Fruit fly (Drosophila melanogaster) whole organism, embryonic: ENCODE measurements around the gene Pisd.

Experiments used
- ATbp ChIP-seq: fragments of 200-800 bp; sonication (Bioruptor generic); optimal IDR thresholded peaks from 2 replicates; lab custom pipeline; 2017; ENCODE audit warnings: missing biosample characterization, mild to moderate bottlenecking, missing genetic modification characterization, missing genetic modification reagents
- Atf6 ChIP-seq: fragments of 200-800 bp; sonication (Bioruptor generic); IDR thresholded peaks from 2 replicates; pipeline ENCODE4 v1.3.6; 2022; ENCODE audit warnings: missing biosample characterization, missing genetic modification characterization
- B-H2 ChIP-seq: fragments of 200-800 bp; sonication (Bioruptor generic); optimal IDR thresholded peaks from 2 replicates; lab custom pipeline; 2018; ENCODE audit warnings: missing biosample characterization, mild to moderate bottlenecking, missing genetic modification characterization
- CG10366 ChIP-seq: fragments of 200-800 bp; sonication (Bioruptor generic); IDR thresholded peaks from 2 replicates; pipeline ENCODE4 v1.3.6; 2022; ENCODE audit warnings: missing biosample characterization, missing genetic modification characterization
- CG10431 ChIP-seq: fragments of 200-800 bp; sonication (Bioruptor generic); optimal IDR thresholded peaks from 3 replicates; lab custom pipeline; 2018; ENCODE audit warnings: missing biosample characterization, mild to moderate bottlenecking, missing genetic modification characterization
- CG11247 ChIP-seq: fragments of 200-800 bp; sonication (Bioruptor generic); IDR thresholded peaks from 2 replicates; pipeline ENCODE4 v1.3.6; 2022; ENCODE audit warnings: missing biosample characterization, missing genetic modification characterization
- CG12299 ChIP-seq: fragments of 200-800 bp; sonication (Bioruptor generic); optimal IDR thresholded peaks from 2 replicates; lab custom pipeline; 2018; ENCODE audit warnings: missing biosample characterization, mild to moderate bottlenecking, missing genetic modification characterization
- CG12391 ChIP-seq: fragments of 200-800 bp; sonication (Bioruptor generic); optimal IDR thresholded peaks from 3 replicates; lab custom pipeline; 2018; ENCODE audit warnings: missing biosample characterization, mild to moderate bottlenecking, missing genetic modification characterization, moderate library complexity
- CG1792 ChIP-seq: fragments of 200-800 bp; sonication (Bioruptor generic); optimal IDR thresholded peaks from 2 replicates; lab custom pipeline; 2016; ENCODE audit warnings: missing biosample characterization, missing genetic modification characterization
- CG1832 ChIP-seq: fragments of 200-800 bp; sonication (Bioruptor generic); optimal IDR thresholded peaks from 2 replicates; lab custom pipeline; 2017; ENCODE audit warnings: missing biosample characterization, mild to moderate bottlenecking, missing genetic modification characterization, inconsistent platforms
- CG18619 ChIP-seq: fragments of 200-800 bp; sonication (Bioruptor generic); optimal IDR thresholded peaks from 3 replicates; lab custom pipeline; 2017; ENCODE audit warnings: missing biosample characterization, mild to moderate bottlenecking, missing genetic modification characterization
- CG32532 ChIP-seq: fragments of 200-800 bp; sonication (Bioruptor generic); IDR thresholded peaks from 2 replicates; pipeline ENCODE4 v1.3.6; 2022; ENCODE audit warnings: missing biosample characterization, missing genetic modification characterization
- CG34376 ChIP-seq: fragments of 200-800 bp; sonication (Bioruptor generic); optimal IDR thresholded peaks from 2 replicates; lab custom pipeline; 2018; ENCODE audit warnings: missing biosample characterization, mild to moderate bottlenecking, missing genetic modification characterization
- CG6765 ChIP-seq: fragments of 200-800 bp; sonication (Bioruptor generic); optimal IDR thresholded peaks from 3 replicates; lab custom pipeline; 2017; ENCODE audit warnings: missing biosample characterization, mild to moderate bottlenecking, missing genetic modification characterization
- CG7357 ChIP-seq: fragments of 200-800 bp; sonication (Bioruptor generic); IDR thresholded peaks from 3 replicates; pipeline ENCODE4 v1.3.6; 2022; ENCODE audit warnings: missing biosample characterization, missing genetic modification characterization
- CG7372 ChIP-seq: fragments of 200-800 bp; sonication (Bioruptor generic); IDR thresholded peaks from 2 replicates; pipeline ENCODE4 v1.3.6; 2022; ENCODE audit warnings: missing biosample characterization, missing genetic modification characterization
- CG8281 ChIP-seq: fragments of 200-800 bp; sonication (Bioruptor generic); optimal IDR thresholded peaks from 2 replicates; lab custom pipeline; 2018; ENCODE audit warnings: missing biosample characterization, mild to moderate bottlenecking, missing genetic modification characterization, moderate library complexity
- CG9609 ChIP-seq: fragments of 200-800 bp; sonication (Bioruptor generic); optimal IDR thresholded peaks from 3 replicates; lab custom pipeline; 2016; ENCODE audit warnings: missing biosample characterization, missing genetic modification characterization
- D19A ChIP-seq: fragments of 200-800 bp; optimal IDR thresholded peaks from 3 replicates; lab custom pipeline; 2019; ENCODE audit warnings: missing biosample characterization, mild to moderate bottlenecking, missing genetic modification characterization, moderate library complexity
- Dad ChIP-seq: fragments of 200-800 bp; sonication (Bioruptor generic); optimal IDR thresholded peaks from 3 replicates; lab custom pipeline; 2016; ENCODE audit warnings: missing biosample characterization, missing genetic modification characterization
- Doc2 ChIP-seq: fragments of 200-800 bp; sonication (Bioruptor generic); IDR thresholded peaks from 2 replicates; pipeline ENCODE4 v1.3.6; 2022; ENCODE audit warnings: missing biosample characterization, missing genetic modification characterization
- Fer2 ChIP-seq: fragments of 200-800 bp; sonication (Bioruptor generic); optimal IDR thresholded peaks from 2 replicates; lab custom pipeline; 2018; ENCODE audit warnings: missing biosample characterization, mild to moderate bottlenecking, missing genetic modification characterization, moderate library complexity
- HLH4C ChIP-seq: fragments of 200-800 bp; sonication (Bioruptor generic); IDR thresholded peaks from 3 replicates; pipeline ENCODE4 v1.3.6; 2022; ENCODE audit warnings: missing biosample characterization, missing genetic modification characterization; ENCODE audit not compliant: partially characterized antibody
- HmgD ChIP-seq: fragments of 200-800 bp; sonication (Bioruptor generic); optimal IDR thresholded peaks from 3 replicates; lab custom pipeline; 2016; ENCODE audit warnings: missing biosample characterization, missing genetic modification characterization
- HmgZ ChIP-seq: fragments of 200-800 bp; sonication (Bioruptor generic); optimal IDR thresholded peaks from 2 replicates; lab custom pipeline; 2018; ENCODE audit warnings: missing biosample characterization, mild to moderate bottlenecking, missing genetic modification characterization
- Hr3 ChIP-seq: fragments of 200-800 bp; sonication (Bioruptor generic); optimal IDR thresholded peaks from 3 replicates; lab custom pipeline; 2016; ENCODE audit warnings: missing biosample characterization, missing genetic modification characterization
- Lhr ChIP-seq: fragments of 200-800 bp; sonication (Bioruptor generic); optimal IDR thresholded peaks from 3 replicates; lab custom pipeline; 2017; ENCODE audit warnings: mild to moderate bottlenecking, missing biosample characterization, missing genetic modification reagents, missing genetic modification characterization
- Mes4 ChIP-seq: fragments of 200-800 bp; sonication (Bioruptor generic); optimal IDR thresholded peaks from 2 replicates; lab custom pipeline; 2016; ENCODE audit warnings: missing biosample characterization, missing genetic modification characterization
- Nf-YC ChIP-seq: fragments of 200-800 bp; optimal IDR thresholded peaks from 3 replicates; lab custom pipeline; 2019; ENCODE audit warnings: missing biosample characterization, mild to moderate bottlenecking, missing genetic modification characterization, moderate library complexity
- Opbp ChIP-seq: fragments of 200-800 bp; sonication (Bioruptor generic); IDR thresholded peaks from 3 replicates; pipeline ENCODE4 v1.3.6; 2022; ENCODE audit warnings: missing biosample characterization, missing genetic modification characterization; ENCODE audit not compliant: partially characterized antibody
- Optix ChIP-seq: fragments of 200-800 bp; sonication (Bioruptor generic); IDR thresholded peaks from 3 replicates; pipeline ENCODE4 v1.3.6; 2022; ENCODE audit warnings: missing biosample characterization, missing genetic modification characterization
- TFAM ChIP-seq: fragments of 200-800 bp; sonication (Bioruptor generic); optimal IDR thresholded peaks from 2 replicates; lab custom pipeline; 2017; ENCODE audit warnings: missing biosample characterization, missing genetic modification characterization, inconsistent platforms
- ato ChIP-seq: fragments of 200-800 bp; sonication (Bioruptor generic); IDR thresholded peaks from 2 replicates; pipeline ENCODE4 v1.3.6; 2022; ENCODE audit warnings: missing biosample characterization, missing genetic modification characterization; ENCODE audit not compliant: partially characterized antibody
- bbx ChIP-seq: fragments of 200-800 bp; sonication (Bioruptor generic); IDR thresholded peaks from 2 replicates; pipeline ENCODE4 v1.3.6; 2022; ENCODE audit warnings: missing biosample characterization, missing genetic modification characterization; ENCODE audit not compliant: partially characterized antibody
- bcd ChIP-seq: fragments of 200-800 bp; sonication (Bioruptor generic); optimal IDR thresholded peaks from 2 replicates; lab custom pipeline; 2017; ENCODE audit warnings: missing biosample characterization, mild to moderate bottlenecking, missing genetic modification characterization
- btn ChIP-seq: fragments of 200-800 bp; sonication (Bioruptor generic); optimal IDR thresholded peaks from 2 replicates; lab custom pipeline; 2016; ENCODE audit warnings: missing biosample characterization, missing genetic modification characterization
- cato ChIP-seq: fragments of 200-800 bp; sonication (Bioruptor generic); optimal IDR thresholded peaks from 2 replicates; lab custom pipeline; 2016; ENCODE audit warnings: missing biosample characterization, missing genetic modification characterization, borderline replicate concordance
- grn ChIP-seq: fragments of 200-800 bp; sonication (Bioruptor generic); optimal IDR thresholded peaks from 3 replicates; lab custom pipeline; 2017; ENCODE audit warnings: missing biosample characterization, missing genetic modification characterization
- gsb ChIP-seq: fragments of 200-800 bp; sonication (Bioruptor generic); IDR thresholded peaks from 2 replicates; pipeline ENCODE4 v1.3.6; 2022; ENCODE audit warnings: missing biosample characterization, missing genetic modification characterization
- hb ChIP-seq: fragments of 200-800 bp; sonication (Bioruptor generic); IDR thresholded peaks from 3 replicates; pipeline ENCODE4 v1.3.6; 2022; ENCODE audit warnings: missing biosample characterization, missing genetic modification characterization; ENCODE audit not compliant: partially characterized antibody
- hkb ChIP-seq, 2 experiments: fragments of 200-800 bp in 1 of 2; fragments of >200 bp in 1 of 2; sonication (Bioruptor generic) in 1 of 2; IDR thresholded peaks in 1 of 2; optimal IDR thresholded peaks in 1 of 2; 2 replicates each; pipeline versions ENCODE4 v1.3.6 to Lab custom; 2017 to 2022; ENCODE audit warnings: missing biosample characterization in 1 of 2, missing genetic modification characterization in 1 of 2
- jumu ChIP-seq: fragments of 200-800 bp; sonication (Bioruptor generic); optimal IDR thresholded peaks from 3 replicates; lab custom pipeline; 2016; ENCODE audit warnings: missing biosample characterization, missing genetic modification characterization
- knrl ChIP-seq: fragments of 200-800 bp; sonication (Bioruptor generic); IDR thresholded peaks from 3 replicates; pipeline ENCODE4 v1.3.6; 2022; ENCODE audit warnings: missing biosample characterization, missing genetic modification characterization; ENCODE audit not compliant: partially characterized antibody
- lmd ChIP-seq: fragments of 200-800 bp; sonication (Bioruptor generic); IDR thresholded peaks from 2 replicates; pipeline ENCODE4 v1.3.6; 2022; ENCODE audit warnings: missing biosample characterization, missing genetic modification characterization
- p53 ChIP-seq: fragments of 200-800 bp; sonication (Bioruptor generic); optimal IDR thresholded peaks from 2 replicates; lab custom pipeline; 2016; ENCODE audit warnings: missing biosample characterization, missing genetic modification characterization
- sens ChIP-seq: fragments of 200-800 bp; sonication (Bioruptor generic); peaks from one replicate; lab custom pipeline; 2016; ENCODE audit warnings: missing biosample characterization, missing genetic modification characterization
- ssp ChIP-seq: fragments of 200-800 bp; sonication (Bioruptor generic); IDR thresholded peaks from 2 replicates; pipeline ENCODE4 v1.3.6; 2022; ENCODE audit warnings: missing biosample characterization, missing genetic modification characterization
- tgo ChIP-seq: fragments of 200-800 bp; sonication (Bioruptor generic); IDR thresholded peaks from 3 replicates; pipeline ENCODE4 v1.3.6; 2022; ENCODE audit warnings: missing biosample characterization, missing genetic modification characterization
- tup ChIP-seq: fragments of 200-800 bp; sonication (Bioruptor generic); optimal IDR thresholded peaks from 2 replicates; lab custom pipeline; 2016; ENCODE audit warnings: missing biosample characterization, mild to moderate bottlenecking, missing genetic modification characterization, moderate library complexity

The Pisd gene

DNA sequence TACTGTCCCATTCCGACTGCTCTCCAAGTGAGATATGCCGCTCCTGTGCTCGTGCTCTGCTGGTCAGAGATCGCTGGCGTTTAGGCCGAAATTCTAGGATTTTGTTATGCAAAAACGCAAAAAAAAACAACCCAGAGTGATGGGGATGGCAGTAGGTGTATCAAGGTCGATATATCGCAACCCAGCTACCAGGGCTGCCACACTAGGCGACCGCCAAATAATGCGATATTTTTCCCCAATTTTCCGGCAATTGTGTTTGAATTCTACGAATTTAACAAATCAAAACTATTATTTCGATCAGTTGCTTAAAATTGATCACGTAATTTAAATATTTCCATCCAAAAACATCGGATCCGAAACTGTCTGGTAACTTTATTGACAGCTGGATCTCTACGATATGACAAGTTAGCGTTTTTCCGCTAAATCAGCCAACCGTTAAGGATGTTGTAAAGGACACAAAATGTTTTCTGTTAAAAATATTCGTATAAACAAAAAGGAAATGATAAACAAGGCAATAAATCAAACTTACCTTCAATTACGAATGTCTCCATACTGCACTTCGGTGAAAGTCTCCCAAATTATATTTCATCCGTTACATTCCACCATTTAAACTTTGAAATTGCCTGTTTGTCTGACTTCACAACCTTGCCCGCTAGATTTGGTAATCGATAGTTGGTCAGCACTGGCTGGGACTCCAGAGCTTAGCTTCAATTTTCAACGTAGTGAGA lies 12.9 kb upstream of the Pisd start, which contains the start of gene spas (continued):
- no peak for TF ChIP-seq p53
- peak; percentile 66; the same call in 2 of the 3 replicates for TF ChIP-seq CG7357
- no peak for TF ChIP-seq CG10431 (GFP tag; lab: Kevin White, UChicago)
- TF ChIP-seq CG7372 (GFP tag; lab: Robert Waterston, UW) = peak; percentile 49
- TF ChIP-seq gsb (GFP tag; lab: Robert Waterston, UW) = peak; percentile 31; the same call in 1 of the 2 replicates
- TF ChIP-seq ato (GFP tag; lab: Robert Waterston, UW) = peak; percentile 86
- TF ChIP-seq Dad (GFP tag; lab: Kevin White, UChicago) = peak; percentile 58
- TF ChIP-seq grn (GFP tag; lab: Kevin White, UChicago) = no peak
- TF ChIP-seq CG6765 = no peak
- TF ChIP-seq bbx (GFP tag; lab: Robert Waterston, UW) = peak; percentile 91
- peak; percentile 97 for TF ChIP-seq knrl
- peak; percentile 81 for TF ChIP-seq CG12391
- TF ChIP-seq CG8281 (tag; lab: Kevin White, UChicago) = peak; percentile 24
- TF ChIP-seq ATbp = no peak
- peak; percentile 22 for TF ChIP-seq CG1792
- peak; percentile 76; the same call in 2 of the 3 replicates for TF ChIP-seq Optix (GFP tag; lab: Robert Waterston, UW)
- TF ChIP-seq bcd (GFP tag; lab: Kevin White, UChicago) = peak; percentile 65
- TF ChIP-seq HmgZ = peak; percentile 67
- TF ChIP-seq HLH4C = peak; percentile 87
- TF ChIP-seq Nf-YC (tag; lab: Kevin White, UChicago) = no peak
- no peak for TF ChIP-seq CG1832 (GFP tag; lab: Kevin White, UChicago)
- TF ChIP-seq CG34376 (GFP tag; lab: Kevin White, UChicago) = peak; percentile 37
- TF ChIP-seq Mes4 (GFP tag; lab: Kevin White, UChicago) = peak; percentile 17
- TF ChIP-seq CG11247 (GFP tag; lab: Robert Waterston, UW) = peak; percentile 53
- TF ChIP-seq Fer2 = peak; percentile 22
- peak; percentile 92 for TF ChIP-seq hb
- TF ChIP-seq CG32532 (GFP tag; lab: Robert Waterston, UW) = peak; percentile 76
- TF ChIP-seq Opbp (GFP tag; lab: Robert Waterston, UW) = peak; percentile 93
- peak; percentile 85 for TF ChIP-seq jumu (GFP tag; lab: Kevin White, UChicago)
- peak; percentile 96 for TF ChIP-seq sens
- peak; percentile 29 for TF ChIP-seq B-H2
- TF ChIP-seq Lhr (GFP tag; lab: Kevin White, UChicago) = no peak
- peak; percentile 81 for TF ChIP-seq CG9609 (GFP tag; lab: Kevin White, UChicago)
- TF ChIP-seq tup = peak; percentile 25
- TF ChIP-seq tgo = peak; percentile 75
- TF ChIP-seq D19A (tag; lab: Kevin White, UChicago) = no peak
- TF ChIP-seq cato (GFP tag; lab: Kevin White, UChicago) = no peak
- TF ChIP-seq CG10366 (GFP tag; lab: Robert Waterston, UW) = peak; percentile 78
- peak; percentile 69 for TF ChIP-seq ssp (GFP tag; lab: Robert Waterston, UW)
- TF ChIP-seq hkb (optimal IDR thresholded peaks at IDR 0.05; lab: Kevin White, UChicago) = peak; percentile 41
- peak; percentile 55 for TF ChIP-seq hkb (GFP tag; IDR thresholded peaks at IDR 0.05; lab: Robert Waterston, UW)
- 0 out of 2 replicates have a peak, but pooled peaks have one; percentile 5 for TF ChIP-seq Atf6 (GFP tag; lab: Robert Waterston, UW)
- TF ChIP-seq TFAM (GFP tag; lab: Kevin White, UChicago) = no peak
- TF ChIP-seq Doc2 (GFP tag; lab: Robert Waterston, UW) = no peak
- peak; percentile 61 for TF ChIP-seq CG18619 (GFP tag; lab: Kevin White, UChicago)
- peak; percentile 32 for TF ChIP-seq btn (GFP tag; lab: Kevin White, UChicago)
- peak; percentile 82 for TF ChIP-seq Hr3 (GFP tag; lab: Kevin White, UChicago)
- TF ChIP-seq CG12299 (tag; lab: Kevin White, UChicago) = no peak
- TF ChIP-seq HmgD (GFP tag; lab: Kevin White, UChicago) = peak; percentile 50
- peak; percentile 74 for TF ChIP-seq lmd (GFP tag; lab: Robert Waterston, UW)
